Fruit fly (Drosophila melanogaster) whole organism, adult: Measurements from ENCODE around the gene Ptp61F.

Experiments used
- CG11617 ChIP-seq: fragments of 200-800 bp; sonication (Bioruptor generic); optimal IDR thresholded peaks from 2 replicates; lab custom pipeline; 2017; ENCODE audit warnings: mild to moderate bottlenecking, missing biosample characterization, missing genetic modification reagents, missing genetic modification characterization
- CG12768 ChIP-seq: fragments of 200-800 bp; sonication (Bioruptor generic); optimal IDR thresholded peaks from 2 replicates; lab custom pipeline; 2017; ENCODE audit warnings: missing biosample characterization, missing genetic modification characterization, mild to moderate bottlenecking, moderate library complexity, missing genetic modification reagents
- CG1620 ChIP-seq: fragments of 200-800 bp; sonication (Bioruptor generic); optimal IDR thresholded peaks from 2 replicates; lab custom pipeline; 2016; ENCODE audit warnings: missing biosample characterization, missing genetic modification characterization
- CG5204 ChIP-seq: fragments of 200-800 bp; sonication (Bioruptor generic); optimal IDR thresholded peaks from 2 replicates; lab custom pipeline; 2016; ENCODE audit warnings: missing biosample characterization, missing genetic modification characterization
- CG7045 ChIP-seq: fragments of 200-800 bp; sonication (Bioruptor generic); optimal IDR thresholded peaks from 2 replicates; lab custom pipeline; 2017; ENCODE audit warnings: missing biosample characterization, mild to moderate bottlenecking, missing genetic modification characterization
- CG7101 ChIP-seq: fragments of 200-800 bp; sonication (Bioruptor generic); optimal IDR thresholded peaks from 2 replicates; lab custom pipeline; 2018; ENCODE audit warnings: missing biosample characterization, mild to moderate bottlenecking, missing genetic modification characterization, moderate library complexity
- Crg-1 ChIP-seq: fragments of 200-800 bp; sonication (Bioruptor generic); optimal IDR thresholded peaks from 2 replicates; lab custom pipeline; 2016; ENCODE audit warnings: missing biosample characterization, missing genetic modification characterization
- Hr96 ChIP-seq: fragments of 200-800 bp; sonication (Bioruptor generic); optimal IDR thresholded peaks from 2 replicates; lab custom pipeline; 2016; ENCODE audit warnings: missing biosample characterization, missing genetic modification characterization
- bab1 ChIP-seq: fragments of 200-800 bp; sonication (Bioruptor generic); optimal IDR thresholded peaks from 3 replicates; lab custom pipeline; 2019; ENCODE audit warnings: missing biosample characterization, mild to moderate bottlenecking, missing genetic modification characterization, moderate library complexity
- kay ChIP-seq: fragments of 200-800 bp; sonication (Bioruptor generic); peaks from one replicate; lab custom pipeline; 2016; ENCODE audit warnings: missing biosample characterization, missing genetic modification characterization, borderline replicate concordance
- pad ChIP-seq: fragments of 200-800 bp; sonication (Bioruptor generic); optimal IDR thresholded peaks from 3 replicates; lab custom pipeline; 2017; ENCODE audit warnings: missing biosample characterization, missing genetic modification characterization, mild to moderate bottlenecking, moderate library complexity, missing genetic modification reagents
- tj ChIP-seq: fragments of 200-800 bp; sonication (Bioruptor generic); optimal IDR thresholded peaks from 3 replicates; lab custom pipeline; 2017; ENCODE audit warnings: missing biosample characterization, mild to moderate bottlenecking, missing genetic modification characterization, moderate library complexity
- toe ChIP-seq: fragments of 200-800 bp; sonication (Bioruptor generic); optimal IDR thresholded peaks from 2 replicates; lab custom pipeline; 2016; ENCODE audit warnings: missing biosample characterization, missing genetic modification characterization

DNA sequence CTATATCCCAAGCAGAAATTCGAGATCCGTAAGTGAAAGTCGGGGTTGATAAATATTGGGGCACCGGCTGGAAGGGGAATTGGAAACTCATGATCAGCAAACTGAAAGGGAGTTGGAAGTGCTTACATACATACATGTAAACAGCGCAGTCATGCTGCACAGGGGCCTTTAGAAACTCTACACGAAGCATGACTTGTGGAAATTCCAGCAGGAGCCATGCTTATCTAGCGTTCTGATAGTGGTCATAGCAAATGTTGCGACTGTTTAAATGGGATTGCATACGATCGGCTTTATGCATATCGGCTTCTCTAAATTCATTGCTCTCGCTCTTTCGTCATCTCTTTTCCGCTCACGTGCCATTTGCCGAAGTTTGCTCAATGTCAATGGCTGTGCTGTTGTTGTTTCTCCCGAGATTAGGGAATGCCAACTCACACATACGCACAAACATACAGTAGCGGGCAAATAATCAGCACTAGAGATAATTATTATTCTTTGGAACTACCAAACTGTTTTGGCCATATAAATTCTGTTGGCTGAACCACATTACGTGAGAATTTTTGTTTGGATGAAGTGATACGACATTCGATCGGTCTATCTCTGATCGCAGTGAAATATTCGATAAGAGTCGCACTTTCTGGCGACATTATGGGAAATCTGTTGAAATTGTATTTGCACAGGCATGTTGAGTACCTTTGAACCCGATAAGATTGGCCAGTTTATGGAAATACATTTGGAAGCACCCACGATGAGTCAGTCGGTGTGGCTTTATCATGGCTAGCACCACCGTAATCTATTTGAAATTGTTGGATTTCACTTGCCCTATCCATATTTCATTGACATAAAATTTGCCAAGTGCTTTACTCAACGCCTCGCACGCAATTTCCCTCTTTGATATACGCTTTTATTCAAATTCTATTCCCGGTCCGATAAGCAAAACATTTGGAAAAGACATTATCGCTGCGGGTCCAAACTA is 138.8 kb downstream of the Ptp61F start:
- TF ChIP-seq CG1620 (GFP tag; lab: Kevin White, UChicago) (no peak), CG7045 (no peak), CG7101 (tag; lab: Kevin White, UChicago) (no peak), kay (GFP tag; lab: Kevin White, UChicago) (no peak), toe (no peak), CG5204 (GFP tag; lab: Kevin White, UChicago) (no peak), tj (no peak), pad (GFP tag; lab: Kevin White, UChicago) (no peak), Hr96 (GFP tag; lab: Kevin White, UChicago) (no peak), CG11617 (GFP tag; lab: Kevin White, UChicago) (no peak), bab1 (GFP tag; lab: Kevin White, UChicago) (no peak), CG12768 (no peak), Crg-1 (GFP tag; lab: Kevin White, UChicago) (no peak)
